Fruit fly (Drosophila melanogaster) whole organism, prepupa: Measurements from ENCODE around the gene PGRP-LD.
A peak's percentile ranks its signal among the peaks of the same experiment; 100 is the strongest.

Experiments
- Blimp-1 ChIP-seq: fragments of 200-800 bp; sonication (Bioruptor generic); optimal IDR thresholded peaks from 3 replicates; lab custom pipeline; 2017; ENCODE audit warnings: missing biosample characterization, missing genetic modification characterization, mild to moderate bottlenecking, moderate library complexity, missing genetic modification reagents
- CG10669 ChIP-seq: fragments of 200-800 bp; sonication (Bioruptor generic); optimal IDR thresholded peaks from 3 replicates; lab custom pipeline; 2018; ENCODE audit warnings: missing biosample characterization, mild to moderate bottlenecking, missing genetic modification characterization, moderate library complexity
- CG11294 ChIP-seq: fragments of 200-800 bp; sonication (Bioruptor generic); IDR thresholded peaks from 2 replicates; pipeline ENCODE4 v1.3.6; 2022; ENCODE audit warnings: missing biosample characterization, missing genetic modification characterization
- CG11762 ChIP-seq: fragments of 200-800 bp; sonication (Bioruptor generic); optimal IDR thresholded peaks from 3 replicates; lab custom pipeline; 2016; ENCODE audit warnings: missing biosample characterization, missing genetic modification characterization; ENCODE audit not compliant: insufficient read depth
- CG11902 ChIP-seq: fragments of 200-800 bp; sonication (Bioruptor generic); optimal IDR thresholded peaks from 3 replicates; lab custom pipeline; 2016; ENCODE audit warnings: missing biosample characterization, missing genetic modification characterization
- CG15336 ChIP-seq: fragments of 200-800 bp; sonication (Bioruptor generic); IDR thresholded peaks from 2 replicates; pipeline ENCODE4 v1.3.6; 2022; ENCODE audit warnings: missing biosample characterization, missing genetic modification characterization
- CG1621 ChIP-seq: fragments of 200-800 bp; sonication (Bioruptor generic); optimal IDR thresholded peaks from 3 replicates; lab custom pipeline; 2018; ENCODE audit warnings: missing biosample characterization, mild to moderate bottlenecking, missing genetic modification characterization
- CG16779 ChIP-seq: fragments of 200-800 bp; sonication (Bioruptor generic); optimal IDR thresholded peaks from 3 replicates; lab custom pipeline; 2017; ENCODE audit warnings: missing biosample characterization, mild to moderate bottlenecking, missing genetic modification characterization
- CG31627 ChIP-seq: fragments of 200-800 bp; sonication (Bioruptor generic); optimal IDR thresholded peaks from 3 replicates; lab custom pipeline; 2016; ENCODE audit warnings: missing biosample characterization, missing genetic modification characterization
- CG32006 ChIP-seq: fragments of 200-800 bp; sonication (Bioruptor generic); optimal IDR thresholded peaks from 3 replicates; lab custom pipeline; 2017; ENCODE audit warnings: missing biosample characterization, mild to moderate bottlenecking, missing genetic modification characterization
- CG34406 ChIP-seq: fragments of 200-800 bp; sonication (Bioruptor generic); optimal IDR thresholded peaks from 3 replicates; lab custom pipeline; 2016; ENCODE audit warnings: missing biosample characterization, missing genetic modification characterization
- CG3919 ChIP-seq: fragments of 200-800 bp; sonication (Bioruptor generic); optimal IDR thresholded peaks from 3 replicates; lab custom pipeline; 2016; ENCODE audit warnings: missing biosample characterization, missing genetic modification characterization
- CG4318 ChIP-seq: fragments of 200-800 bp; sonication (Bioruptor generic); optimal IDR thresholded peaks from 3 replicates; lab custom pipeline; 2017; ENCODE audit warnings: missing biosample characterization, mild to moderate bottlenecking, missing genetic modification characterization
- CG6163 ChIP-seq: fragments of 200-800 bp; sonication (Bioruptor generic); IDR thresholded peaks from 3 replicates; pipeline ENCODE4 v1.3.6; 2022; ENCODE audit warnings: missing biosample characterization, missing genetic modification characterization
- CG6792 ChIP-seq: fragments of 200-800 bp; sonication (Bioruptor generic); optimal IDR thresholded peaks from 3 replicates; lab custom pipeline; 2016; ENCODE audit warnings: missing biosample characterization, missing genetic modification characterization
- CG6854 ChIP-seq: fragments of 200-800 bp; sonication (Bioruptor generic); optimal IDR thresholded peaks from 2 replicates; lab custom pipeline; 2017; ENCODE audit warnings: missing biosample characterization, mild to moderate bottlenecking, missing genetic modification characterization
- CG7368 ChIP-seq: fragments of 200-800 bp; sonication (Bioruptor generic); optimal IDR thresholded peaks from 3 replicates; lab custom pipeline; 2016; ENCODE audit warnings: missing biosample characterization, missing genetic modification characterization
- CG8119 ChIP-seq: fragments of 200-800 bp; sonication (Bioruptor generic); IDR thresholded peaks from 3 replicates; pipeline ENCODE4 v1.3.6; 2022; ENCODE audit warnings: missing biosample characterization, missing genetic modification characterization
- CG8319 ChIP-seq: fragments of 200-800 bp; sonication (Bioruptor generic); optimal IDR thresholded peaks from 3 replicates; lab custom pipeline; 2016; ENCODE audit warnings: missing biosample characterization, missing genetic modification characterization
- CG9139 ChIP-seq: fragments of 200-800 bp; sonication (Bioruptor generic); optimal IDR thresholded peaks from 3 replicates; lab custom pipeline; 2017; ENCODE audit warnings: missing biosample characterization, mild to moderate bottlenecking, missing genetic modification characterization
- Eip75B ChIP-seq: fragments of 200-800 bp; sonication (Bioruptor generic); optimal IDR thresholded peaks from 3 replicates; lab custom pipeline; 2016; ENCODE audit warnings: missing biosample characterization, missing genetic modification characterization
- Eip78C ChIP-seq: fragments of 200-800 bp; sonication (Bioruptor generic); peaks from one replicate; lab custom pipeline; 2016; ENCODE audit warnings: missing biosample characterization, missing genetic modification characterization
- Eip93F ChIP-seq: fragments of 200-800 bp; sonication (Bioruptor generic); optimal IDR thresholded peaks from 2 replicates; lab custom pipeline; 2016; ENCODE audit warnings: missing biosample characterization, mild to moderate bottlenecking, missing genetic modification characterization
- Ets96B ChIP-seq: fragments of 200-800 bp; optimal IDR thresholded peaks from 2 replicates; lab custom pipeline; 2019; ENCODE audit warnings: missing biosample characterization, mild to moderate bottlenecking, missing genetic modification characterization, moderate library complexity
- Gug ChIP-seq: fragments of 200-800 bp; sonication (Bioruptor generic); IDR thresholded peaks from 2 replicates; pipeline ENCODE4 v1.3.6; 2022; ENCODE audit warnings: missing biosample characterization, missing genetic modification characterization
- Hr39 ChIP-seq: fragments of 200-800 bp; sonication (Bioruptor generic); optimal IDR thresholded peaks from 2 replicates; lab custom pipeline; 2016; ENCODE audit warnings: missing biosample characterization, missing genetic modification characterization
- Hr4 ChIP-seq: fragments of 200-800 bp; sonication (Bioruptor generic); optimal IDR thresholded peaks from 3 replicates; lab custom pipeline; 2016; ENCODE audit warnings: missing biosample characterization, missing genetic modification characterization
- Met ChIP-seq: fragments of 200-800 bp; sonication (Bioruptor generic); optimal IDR thresholded peaks from 3 replicates; lab custom pipeline; 2016; ENCODE audit warnings: missing biosample characterization, missing genetic modification characterization
- Smox ChIP-seq: fragments of 200-800 bp; sonication (Bioruptor generic); optimal IDR thresholded peaks from 3 replicates; lab custom pipeline; 2016; ENCODE audit warnings: missing biosample characterization, missing genetic modification characterization
- Sox14 ChIP-seq: fragments of 200-800 bp; sonication (Bioruptor generic); optimal IDR thresholded peaks from 3 replicates; lab custom pipeline; 2016; ENCODE audit warnings: missing biosample characterization, missing genetic modification characterization
- Sox15 ChIP-seq: fragments of 200-800 bp; sonication (Bioruptor generic); optimal IDR thresholded peaks from 3 replicates; lab custom pipeline; 2016; ENCODE audit warnings: missing biosample characterization, missing genetic modification characterization
- achi ChIP-seq: fragments of 200-800 bp; sonication (Bioruptor generic); optimal IDR thresholded peaks from 3 replicates; lab custom pipeline; 2016; ENCODE audit warnings: missing biosample characterization, missing genetic modification characterization
- cyc ChIP-seq: fragments of 200-800 bp; sonication (Bioruptor generic); optimal IDR thresholded peaks from 3 replicates; lab custom pipeline; 2016; ENCODE audit warnings: missing biosample characterization, missing genetic modification characterization
- dac ChIP-seq: fragments of 200-800 bp; sonication (Bioruptor generic); optimal IDR thresholded peaks from 2 replicates; lab custom pipeline; 2017; ENCODE audit warnings: missing biosample characterization, mild to moderate bottlenecking, missing genetic modification characterization
- eg ChIP-seq: fragments of 200-800 bp; sonication (Bioruptor generic); IDR thresholded peaks from 3 replicates; pipeline ENCODE4 v1.3.6; 2022; ENCODE audit warnings: missing biosample characterization, missing genetic modification characterization
- esn ChIP-seq: fragments of 200-800 bp; sonication (Bioruptor generic); optimal IDR thresholded peaks from 2 replicates; lab custom pipeline; 2016; ENCODE audit warnings: missing biosample characterization, mild to moderate bottlenecking, missing genetic modification characterization, moderate library complexity
- fd59A ChIP-seq: fragments of 200-800 bp; sonication (Bioruptor generic); optimal IDR thresholded peaks from 2 replicates; lab custom pipeline; 2017; ENCODE audit warnings: missing biosample characterization, mild to moderate bottlenecking, missing genetic modification characterization, missing genetic modification reagents
- fd85E ChIP-seq: fragments of 200-800 bp; sonication (Bioruptor generic); optimal IDR thresholded peaks from 3 replicates; lab custom pipeline; 2016; ENCODE audit warnings: missing biosample characterization, missing genetic modification characterization
- fkh ChIP-seq: fragments of 200-800 bp; sonication (Bioruptor generic); optimal IDR thresholded peaks from 3 replicates; lab custom pipeline; 2017; ENCODE audit warnings: missing biosample characterization, mild to moderate bottlenecking, missing genetic modification characterization, moderate library complexity
- lz ChIP-seq: fragments of 200-800 bp; sonication (Bioruptor generic); optimal IDR thresholded peaks from 3 replicates; lab custom pipeline; 2016; ENCODE audit warnings: missing biosample characterization, missing genetic modification characterization
- net ChIP-seq: fragments of 200-800 bp; sonication (Bioruptor generic); optimal IDR thresholded peaks from 3 replicates; lab custom pipeline; 2016; ENCODE audit warnings: missing biosample characterization, missing genetic modification characterization
- pdm3 ChIP-seq: fragments of 200-800 bp; sonication (Bioruptor generic); optimal IDR thresholded peaks from 3 replicates; lab custom pipeline; 2016; ENCODE audit warnings: missing biosample characterization, missing genetic modification characterization
- salr ChIP-seq, 2 experiments: fragments of 200-800 bp; sonication (Bioruptor generic); optimal IDR thresholded peaks; 3 replicates each; lab custom pipeline; 2016 to 2018; ENCODE audit warnings: missing biosample characterization in 2 of 2, missing genetic modification characterization in 2 of 2, mild to moderate bottlenecking in 1 of 2
- spab ChIP-seq: fragments of 200-800 bp; sonication (Bioruptor generic); optimal IDR thresholded peaks from 2 replicates; lab custom pipeline; 2017; ENCODE audit warnings: missing biosample characterization, mild to moderate bottlenecking, missing genetic modification characterization, missing genetic modification reagents
- svp ChIP-seq: fragments of 200-800 bp; sonication (Bioruptor generic); peaks from one replicate; lab custom pipeline; 2016; ENCODE audit warnings: missing biosample characterization, missing genetic modification characterization
- topi ChIP-seq: fragments of 200-800 bp; sonication (Bioruptor generic); optimal IDR thresholded peaks from 3 replicates; lab custom pipeline; 2016; ENCODE audit warnings: missing biosample characterization, missing genetic modification characterization
- vri ChIP-seq: fragments of 200-800 bp; sonication (Bioruptor generic); optimal IDR thresholded peaks from 3 replicates; lab custom pipeline; 2016; ENCODE audit warnings: missing biosample characterization, mild to moderate bottlenecking, missing genetic modification characterization

Gene PGRP-LD

dm6 chr3L:5807370-5808100 lies 27.7 kb downstream of the PGRP-LD start (continued):
- no peak for TF ChIP-seq CG8319 (GFP tag; lab: Kevin White, UChicago)
- TF ChIP-seq spab (GFP tag; lab: Kevin White, UChicago) = peak; percentile 44
- TF ChIP-seq Eip78C (GFP tag; lab: Kevin White, UChicago) = peak; percentile 2
- TF ChIP-seq CG6792 = no peak
- no peak for TF ChIP-seq CG11762 (GFP tag; lab: Kevin White, UChicago)
- peak; percentile 21 for TF ChIP-seq CG16779 (tag; lab: Kevin White, UChicago)
- no peak for TF ChIP-seq cyc (GFP tag; lab: Kevin White, UChicago)
- peak; percentile 3 for TF ChIP-seq CG3919 (GFP tag; lab: Kevin White, UChicago)
- TF ChIP-seq pdm3 = no peak
- no peak for TF ChIP-seq Hr4 (GFP tag; lab: Kevin White, UChicago)
- TF ChIP-seq Eip93F (GFP tag; lab: Kevin White, UChicago) = no peak
- TF ChIP-seq Eip75B (GFP tag; lab: Kevin White, UChicago) = no peak
- TF ChIP-seq CG15336 (GFP tag; lab: Robert Waterston, UW) = peak; percentile 42; the same call in 1 of the 2 replicates
- peak; percentile 15 for TF ChIP-seq CG1621 (tag; lab: Kevin White, UChicago)
- peak; percentile 63; the same call in 2 of the 3 replicates for TF ChIP-seq eg
- TF ChIP-seq Gug (GFP tag; lab: Robert Waterston, UW) = peak; percentile 60
- no peak for TF ChIP-seq salr (GFP tag; optimal IDR thresholded peaks at IDR 0.05; lab: Kevin White, UChicago)
- TF ChIP-seq topi (GFP tag; lab: Kevin White, UChicago) = no peak
- peak; percentile 2 for TF ChIP-seq CG32006
- peak; percentile 90 for TF ChIP-seq fkh (GFP tag; lab: Kevin White, UChicago)
- peak; percentile 34; the same call in 1 of the 3 replicates for TF ChIP-seq CG8119 (GFP tag; lab: Robert Waterston, UW)
- no peak for TF ChIP-seq CG4318
- 0 out of 3 replicates have a peak, but pooled peaks have one; percentile 46 for TF ChIP-seq CG6163
- TF ChIP-seq esn (GFP tag; lab: Kevin White, UChicago) = no peak
- TF ChIP-seq vri (GFP tag; lab: Kevin White, UChicago) = no peak
- TF ChIP-seq CG11902 (GFP tag; lab: Kevin White, UChicago) = no peak
- no peak for TF ChIP-seq fd85E
- TF ChIP-seq CG31627 = no peak
- no peak for TF ChIP-seq Smox (GFP tag; lab: Kevin White, UChicago)

- TF ChIP-seq CG11902 (GFP tag; lab: Kevin White, UChicago) = peak; percentile 66
- TF ChIP-seq CG8319 (GFP tag; lab: Kevin White, UChicago) = peak; percentile 73
- peak; percentile 74 for TF ChIP-seq topi (GFP tag; lab: Kevin White, UChicago)
- peak; percentile 83 for TF ChIP-seq Sox15
- no peak for TF ChIP-seq Smox (GFP tag; lab: Kevin White, UChicago)
- TF ChIP-seq lz (GFP tag; lab: Kevin White, UChicago) = peak; percentile 74
- TF ChIP-seq Hr39 = peak; percentile 67
- TF ChIP-seq dac = peak; percentile 72
- TF ChIP-seq net (GFP tag; lab: Kevin White, UChicago) = peak; percentile 71
- no peak for TF ChIP-seq fkh (GFP tag; lab: Kevin White, UChicago)
- TF ChIP-seq Met (GFP tag; lab: Kevin White, UChicago) = no peak
- peak; percentile 82 for TF ChIP-seq svp (GFP tag; lab: Kevin White, UChicago)
- no peak for TF ChIP-seq CG6854 (GFP tag; lab: Kevin White, UChicago)
- TF ChIP-seq CG10669 (GFP tag; lab: Kevin White, UChicago) = peak; percentile 85
- peak; percentile 82 for TF ChIP-seq fd59A (GFP tag; lab: Kevin White, UChicago)
- peak; percentile 74 for TF ChIP-seq Sox14 (GFP tag; lab: Kevin White, UChicago)
- peak; percentile 64; the same call in 1 of the 2 replicates for TF ChIP-seq CG11294
- peak; percentile 67 for TF ChIP-seq CG7368
- peak; percentile 35 for TF ChIP-seq Blimp-1
- peak; percentile 58 for TF ChIP-seq fd85E
- peak; percentile 79 for TF ChIP-seq achi (GFP tag; lab: Kevin White, UChicago)
- TF ChIP-seq Eip75B (GFP tag; lab: Kevin White, UChicago) = peak; percentile 89
- TF ChIP-seq pdm3 = peak; percentile 83
- peak; percentile 83 for TF ChIP-seq Ets96B (tag; lab: Kevin White, UChicago)
- TF ChIP-seq CG4318 = peak; percentile 77
- peak; percentile 63 for TF ChIP-seq CG9139 (GFP tag; lab: Kevin White, UChicago)
- TF ChIP-seq CG15336 (GFP tag; lab: Robert Waterston, UW) = peak; percentile 82
- TF ChIP-seq CG11762 (GFP tag; lab: Kevin White, UChicago) = peak; percentile 80
- TF ChIP-seq spab (GFP tag; lab: Kevin White, UChicago) = peak; percentile 80
- peak; percentile 79 for TF ChIP-seq eg
- TF ChIP-seq salr (GFP tag; optimal IDR thresholded peaks at IDR 0.05; lab: Kevin White, UChicago) = peak; percentile 57 to 81
- TF ChIP-seq CG34406 (GFP tag; lab: Kevin White, UChicago) = peak; percentile 73
- peak; percentile 83 for TF ChIP-seq CG3919 (GFP tag; lab: Kevin White, UChicago)
- TF ChIP-seq Gug (GFP tag; lab: Robert Waterston, UW) = peak; percentile 57
Observed at dm6 chr3L:5808101-5808433, 28.2 kb downstream of the PGRP-LD start.
